Worm (Caenorhabditis elegans): ENCODE results near the gene srg-28.

Gene srg-28

DNA sequence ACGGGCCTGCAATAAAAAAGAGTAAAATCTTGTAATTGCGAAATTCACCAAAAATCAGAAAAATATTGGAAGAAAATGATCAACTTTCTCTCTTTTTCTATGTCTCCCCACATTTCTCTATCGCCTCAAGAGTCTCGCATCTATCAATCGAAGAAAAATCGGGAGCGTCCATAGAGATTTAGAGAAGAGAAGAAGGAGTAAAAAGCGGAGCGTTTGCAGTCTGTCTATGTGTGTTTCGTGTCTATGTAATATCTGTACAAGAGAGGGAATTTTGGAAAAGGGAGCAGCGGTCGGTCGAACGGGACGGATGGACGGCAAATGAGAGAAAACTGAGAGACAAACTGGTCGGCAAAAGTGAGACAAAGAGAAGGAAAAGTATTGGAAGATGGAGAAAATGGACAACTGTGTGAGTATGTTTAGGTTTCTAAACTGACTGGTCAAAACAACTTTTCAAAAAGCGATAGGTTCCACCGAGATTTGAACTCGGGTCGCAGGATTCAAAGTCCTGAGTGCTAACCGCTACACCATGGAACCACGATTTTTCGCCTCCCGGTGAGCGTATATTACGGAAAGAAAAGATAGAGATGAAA lies 4.9 kb upstream of the srg-28 start (continued):
- TF ChIP-seq nhr-11 (tag; optimal IDR thresholded peaks at IDR 0.05) (no peak), nhr-71 (tag; optimal IDR thresholded peaks at IDR 0.05) (peak; percentile 51), pax-3 (tag; optimal IDR thresholded peaks at IDR 0.05) (no peak), nhr-84 (tag; optimal IDR thresholded peaks at IDR 0.05) (no peak), lin-35 (GFP tag; optimal IDR thresholded peaks at IDR 0.05) (peak in 1 of 2 experiments; percentile 6), blmp-1 (tag; optimal IDR thresholded peaks at IDR 0.05) (peak; percentile 93), lsy-2 (tag; optimal IDR thresholded peaks at IDR 0.05) (peak in 1 of 2 experiments; percentile 39), nhr-237 (tag; optimal IDR thresholded peaks at IDR 0.05) (peak; percentile 14), lir-3 (tag; optimal IDR thresholded peaks at IDR 0.05; ENCODE audit: poor library complexity) (no peak), pag-3 (tag; optimal IDR thresholded peaks at IDR 0.05; ENCODE audit: borderline replicate concordance, insufficient read depth) (peak; percentile 85), isw-1 (GFP tag; IDR thresholded peaks at IDR 0.05) (no peak), nhr-90 (tag; optimal IDR thresholded peaks at IDR 0.05; ENCODE audit: poor library complexity) (peak; percentile 67), fkh-4 (tag; optimal IDR thresholded peaks at IDR 0.05; ENCODE audit: borderline replicate concordance) (no peak), aly-2 (tag; optimal IDR thresholded peaks at IDR 0.05) (no peak), ztf-4 (tag; optimal IDR thresholded peaks at IDR 0.05) (no peak), grh-1 (GFP tag; IDR thresholded peaks at IDR 0.05) (no peak), unc-86 (tag; optimal IDR thresholded peaks at IDR 0.05) (no peak), F16B12.6 (tag; optimal IDR thresholded peaks at IDR 0.05) (no peak), sptf-1 (tag; optimal IDR thresholded peaks at IDR 0.05) (no peak), swsn-7 (tag; optimal IDR thresholded peaks at IDR 0.05) (no peak), nhr-20 (tag; optimal IDR thresholded peaks at IDR 0.05) (peak; percentile 60), egl-27 (tag; optimal IDR thresholded peaks at IDR 0.05) (no peak), ztf-11 (tag; optimal IDR thresholded peaks at IDR 0.05) (no peak), nhr-12 (tag; optimal IDR thresholded peaks at IDR 0.05) (no peak), mep-1 (tag; optimal IDR thresholded peaks at IDR 0.05) (peak; percentile 59), efl-3 (GFP tag; optimal IDR thresholded peaks at IDR 0.05) (no peak), ceh-8 (GFP tag; optimal IDR thresholded peaks at IDR 0.05) (no peak), rnt-1 (tag; optimal IDR thresholded peaks at IDR 0.05) (peak; percentile 36), efl-1 (optimal IDR thresholded peaks at IDR 0.05) (peak in 1 of 2 experiments; percentile 5), efl-1 (GFP tag; optimal IDR thresholded peaks at IDR 0.05 in 1 of 2) (peak; percentile 13 to 94), elt-2 (tag; optimal IDR thresholded peaks at IDR 0.05) (peak; percentile 46), hlh-4 (tag; optimal IDR thresholded peaks at IDR 0.05) (no peak), nhr-77 (tag; optimal IDR thresholded peaks at IDR 0.05) (peak; percentile 45), sox-4 (tag; optimal IDR thresholded peaks at IDR 0.05) (no peak), dpl-1 (GFP tag; optimal IDR thresholded peaks at IDR 0.05) (peak in 2 of 3 experiments; percentile 8 to 18), Y116A8C.19 (tag; optimal IDR thresholded peaks at IDR 0.05; ENCODE audit: borderline replicate concordance) (no peak), mef-2 (tag; optimal IDR thresholded peaks at IDR 0.05) (no peak), hpl-2 (GFP tag; optimal IDR thresholded peaks at IDR 0.05) (no peak), ceh-82 (tag; optimal IDR thresholded peaks at IDR 0.05) (no peak), unc-62 (GFP tag; optimal IDR thresholded peaks at IDR 0.05) (no peak), unc-130 (tag; optimal IDR thresholded peaks at IDR 0.05) (no peak), ces-1 (GFP tag; optimal IDR thresholded peaks at IDR 0.05) (no peak), ama-1 (optimal IDR thresholded peaks at IDR 0.05) (no peak), nhr-19 (GFP tag; conservative IDR thresholded peaks at IDR 0.05) (no peak), skn-1 (tag; optimal IDR thresholded peaks at IDR 0.05) (no peak), dsc-1 (tag; optimal IDR thresholded peaks at IDR 0.05) (peak; percentile 25), lin-13 (GFP tag; optimal IDR thresholded peaks at IDR 0.05) (no peak), nhr-76 (tag; optimal IDR thresholded peaks at IDR 0.05) (no peak), xbp-1 (tag; optimal IDR thresholded peaks at IDR 0.05) (no peak), unc-98 (GFP tag; IDR thresholded peaks at IDR 0.05) (no peak), hlh-17 (GFP tag; optimal IDR thresholded peaks at IDR 0.05; ENCODE audit: borderline replicate concordance) (no peak)
